Worm (Caenorhabditis elegans) whole organism, L3 larva: ENCODE measurements around the gene elpc-2.

Experiments
- ZK546.5 ChIP-seq: sonication (generic microtip); optimal IDR thresholded peaks from 2 replicates; lab custom pipeline; 2017; ENCODE audit warnings: missing biosample characterization, missing genetic modification characterization
- aly-2 ChIP-seq: fragments of 150-350 bp; optimal IDR thresholded peaks from 2 replicates; lab custom pipeline; 2014; ENCODE audit warnings: missing biosample characterization, missing genetic modification characterization
- ceh-9 ChIP-seq: sonication (generic microtip); optimal IDR thresholded peaks from 2 replicates; lab custom pipeline; 2018; ENCODE audit warnings: missing biosample characterization, missing genetic modification characterization
- elt-1 ChIP-seq: fragments of 150-350 bp; optimal IDR thresholded peaks from 2 replicates; lab custom pipeline; 2014; ENCODE audit warnings: missing biosample characterization, missing genetic modification characterization
- lin-15B ChIP-seq: fragments of 150-350 bp; optimal IDR thresholded peaks from 2 replicates; lab custom pipeline; 2014; ENCODE audit warnings: missing biosample characterization, missing genetic modification characterization
- mdl-1 ChIP-seq: fragments of 150-350 bp; optimal IDR thresholded peaks from 2 replicates; lab custom pipeline; 2014; ENCODE audit warnings: missing biosample characterization, missing genetic modification characterization
- nfya-1 ChIP-seq: sonication (generic microtip); optimal IDR thresholded peaks from 2 replicates; lab custom pipeline; 2017; ENCODE audit warnings: missing genetic modification characterization, mild to moderate bottlenecking, missing compliant biosample characterization, antibody characterized with exemption, moderate library complexity; ENCODE audit not compliant: insufficient read depth
- nhr-28 ChIP-seq: fragments of 150-350 bp; optimal IDR thresholded peaks from 2 replicates; lab custom pipeline; 2014; ENCODE audit warnings: missing biosample characterization, missing genetic modification characterization
- nhr-43 ChIP-seq: sonication (generic microtip); optimal IDR thresholded peaks from 2 replicates; lab custom pipeline; 2016; ENCODE audit warnings: mild to moderate bottlenecking, missing genetic modification characterization, missing compliant biosample characterization; ENCODE audit not compliant: poor library complexity, severe bottlenecking
- pha-4 ChIP-seq: fragments of 150-350 bp; optimal IDR thresholded peaks from 2 replicates; lab custom pipeline; 2014; ENCODE audit warnings: missing biosample characterization, missing genetic modification reagents, missing genetic modification characterization
- skn-1 ChIP-seq: fragments of 150-350 bp; optimal IDR thresholded peaks from 2 replicates; lab custom pipeline; 2014; ENCODE audit warnings: missing biosample characterization, missing genetic modification characterization
- unc-39 ChIP-seq: sonication (generic microtip); optimal IDR thresholded peaks from 4 replicates; lab custom pipeline; 2017; ENCODE audit warnings: missing biosample characterization, missing genetic modification characterization
- unc-62 ChIP-seq: fragments of 150-350 bp; sonication (generic microtip); optimal IDR thresholded peaks from 4 replicates; lab custom pipeline; 2014; ENCODE audit warnings: missing biosample characterization, missing genetic modification reagents, missing genetic modification characterization
- zag-1 ChIP-seq: fragments of 150-350 bp; optimal IDR thresholded peaks from 2 replicates; lab custom pipeline; 2014; ENCODE audit warnings: missing biosample characterization, missing genetic modification characterization

DNA sequence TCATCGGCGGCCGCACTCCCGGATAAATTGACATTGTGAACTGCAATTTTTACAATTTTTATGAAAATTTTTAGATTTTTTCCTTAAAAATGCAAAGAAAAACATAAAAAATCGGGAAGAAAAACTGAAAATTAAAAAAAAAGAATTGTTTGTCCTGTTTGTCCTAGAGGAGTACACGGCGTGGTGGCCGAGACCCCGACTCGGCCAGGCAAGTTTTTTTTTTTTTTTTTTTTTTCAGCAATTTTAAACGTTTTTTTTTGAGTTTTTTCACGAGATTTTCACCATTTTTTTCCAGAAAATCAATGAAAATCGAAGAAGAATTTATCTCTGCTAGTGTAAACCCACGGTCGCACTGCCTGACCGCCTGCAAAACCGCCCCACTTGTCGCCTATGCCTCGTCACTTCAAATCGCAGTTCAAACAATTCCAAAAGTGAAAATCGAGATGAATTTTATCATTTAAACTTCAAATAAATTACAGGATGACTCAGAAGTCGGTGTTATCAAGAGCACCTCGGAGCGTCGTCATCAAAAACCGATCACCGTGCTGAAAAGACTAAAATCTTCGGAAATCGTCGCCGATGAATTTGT lies at the start of gene elpc-2, which contains the start of gene taf-7.2:
- TF ChIP-seq zag-1 = no peak
- TF ChIP-seq nhr-28 (tag; lab: Kevin White, UChicago) = no peak
- TF ChIP-seq mdl-1 (tag; lab: Kevin White, UChicago) = no peak
- no peak for TF ChIP-seq ceh-9
- TF ChIP-seq ZK546.5 = no peak
- TF ChIP-seq nfya-1 (tag; lab: Kevin White, UChicago) = peak; percentile 62
- no peak for TF ChIP-seq unc-39
- TF ChIP-seq lin-15B (tag; lab: Kevin White, UChicago) = peak; percentile 61
- no peak for TF ChIP-seq skn-1 (tag; lab: Kevin White, UChicago)
- TF ChIP-seq pha-4 = peak; percentile 52
- TF ChIP-seq nhr-43 = no peak
- TF ChIP-seq aly-2 (tag; lab: Kevin White, UChicago) = no peak
- no peak for TF ChIP-seq elt-1
- no peak for TF ChIP-seq unc-62 (GFP tag; lab: Kevin White, UChicago)
